Worm (Caenorhabditis elegans) whole organism, L4/young adult: ENCODE data around the gene unc-71.

Source experiments
- dao-5 ChIP-seq: sonication (generic microtip); optimal IDR thresholded peaks from 2 replicates; lab custom pipeline; 2016; ENCODE audit warnings: missing genotype, missing genetic modification characterization, moderate library complexity, missing compliant biosample characterization
- him-1 ChIP-seq: sonication (generic microtip); optimal IDR thresholded peaks from 2 replicates; lab custom pipeline; 2016; ENCODE audit warnings: missing genotype, missing genetic modification reagents, missing genetic modification characterization, missing compliant biosample characterization

ce11 chrIII:12841328-12841727, 50.2 kb downstream of the unc-71 start:
- TF ChIP-seq him-1 (no peak), dao-5 (tag; lab: Kevin White, UChicago) (no peak)
